Worm (Caenorhabditis elegans) whole organism, mixed stage, embryonic: ENCODE results near the gene F37C4.5.
A peak's percentile ranks its signal among the peaks of the same experiment; 100 is the strongest.

ENCODE experiments used
- sem-2 ChIP-seq: fragments of 200-800 bp; sonication (Bioruptor generic); optimal IDR thresholded peaks from 2 replicates; lab custom pipeline; 2018; ENCODE audit warnings: mild to moderate bottlenecking, missing genetic modification characterization, missing compliant biosample characterization
- ztf-11 ChIP-seq: fragments of 150-350 bp; optimal IDR thresholded peaks from 2 replicates; lab custom pipeline; 2014; ENCODE audit warnings: missing biosample characterization, missing genetic modification characterization

ce11 chrIV:3843019-3843527, 30.5 kb downstream of the F37C4.5 start:
- TF ChIP-seq ztf-11 (tag; lab: Kevin White, UChicago), result peak; percentile 13
- no peak for TF ChIP-seq sem-2 (GFP tag; lab: Kevin White, UChicago)
